Worm (Caenorhabditis elegans): ENCODE results near the gene K01A2.10.
A peak's percentile ranks its signal among the peaks of the same experiment; 100 is the strongest.

The K01A2.10 gene

DNA sequence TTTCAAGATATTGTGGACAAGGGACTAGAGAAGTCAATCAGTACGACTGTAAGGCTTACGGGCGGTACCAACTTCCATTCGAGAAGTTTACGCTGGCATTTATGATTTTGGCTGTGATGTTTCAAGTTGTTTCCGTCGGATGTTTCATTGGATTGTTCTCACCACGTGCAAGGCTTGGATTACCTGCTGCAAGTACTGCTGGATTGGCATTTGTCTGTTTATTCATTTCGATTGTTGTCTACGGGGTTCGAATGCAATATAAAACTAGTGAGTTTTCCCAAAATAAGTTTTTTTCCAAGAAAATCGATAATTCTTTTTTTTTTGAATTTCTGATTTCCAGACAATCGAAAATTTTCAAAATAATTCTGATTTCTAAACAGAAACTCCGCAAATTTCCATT, 17.8 kb upstream of the K01A2.10 start:
- TF ChIP-seq nhr-232 (tag; optimal IDR thresholded peaks at IDR 0.05) (no peak), ceh-9 (tag; optimal IDR thresholded peaks at IDR 0.05) (no peak), lin-11 (tag; optimal IDR thresholded peaks at IDR 0.05) (no peak), nhr-11 (tag; optimal IDR thresholded peaks at IDR 0.05) (no peak), hlh-6 (tag; optimal IDR thresholded peaks at IDR 0.05) (no peak), T23F11.4 (GFP tag; optimal IDR thresholded peaks at IDR 0.05) (no peak), pha-2 (tag; optimal IDR thresholded peaks at IDR 0.05) (no peak), ceh-18 (tag; optimal IDR thresholded peaks at IDR 0.05) (no peak), pag-3 (tag; optimal IDR thresholded peaks at IDR 0.05; ENCODE audit: borderline replicate concordance) (no peak), hlh-15 (tag; optimal IDR thresholded peaks at IDR 0.05) (no peak), lim-6 (tag; optimal IDR thresholded peaks at IDR 0.05) (no peak)

- no peak for TF ChIP-seq Y22D7AL.16 (tag; optimal IDR thresholded peaks at IDR 0.05)
- TF ChIP-seq ceh-22 (tag; optimal IDR thresholded peaks at IDR 0.05) = no peak
- no peak for TF ChIP-seq dve-1 (tag; optimal IDR thresholded peaks at IDR 0.05)
- TF ChIP-seq sdc-2 (tag; optimal IDR thresholded peaks at IDR 0.05) = no peak
- TF ChIP-seq hlh-8 (tag; optimal IDR thresholded peaks at IDR 0.05) = no peak
These were observed 17.3 kb upstream of the K01A2.10 start, which contains the start of gene clc-31 for ce11 chrII:340224-340623. Gene clc-31, plus strand, starts transcription at chrII:340524.

DNA sequence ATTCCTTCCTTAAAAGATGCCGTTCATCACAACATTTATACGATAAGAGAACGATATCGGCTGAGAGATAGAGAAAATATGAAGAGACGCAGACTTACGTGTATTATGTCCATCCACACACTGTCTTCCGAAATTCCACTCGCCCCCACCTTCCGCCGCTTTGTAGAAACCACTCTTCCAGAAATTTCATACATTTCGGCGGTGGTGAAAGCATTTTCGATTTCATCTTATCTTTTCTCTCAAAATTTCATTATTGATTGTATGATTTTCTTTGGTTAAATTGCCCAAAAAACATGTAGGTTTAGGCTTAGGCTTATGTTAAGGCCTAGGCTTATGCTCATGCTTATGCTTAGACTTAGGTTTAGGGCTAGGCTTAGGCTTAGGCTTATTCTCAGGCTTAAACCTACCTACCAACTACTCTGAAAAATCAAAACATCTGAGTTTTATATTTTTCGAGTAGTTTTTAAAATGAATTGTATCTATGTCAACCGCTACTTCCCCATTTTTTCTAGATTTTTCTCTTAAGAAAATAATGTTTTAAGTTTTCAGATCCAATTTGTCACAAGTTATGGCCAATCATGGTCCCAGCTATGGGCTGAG, 14.4 kb upstream of the K01A2.10 start, which contains the start of gene cpn-2:
cpn-2 (plus strand) TSS at position 550 of the 600 bp plus-strand sequence.
- TF ChIP-seq nfya-1 (tag; optimal IDR thresholded peaks at IDR 0.05) (peak; percentile 27), ceh-2 (tag; optimal IDR thresholded peaks at IDR 0.05) (no peak)

- no peak for TF ChIP-seq sdc-2 (tag; optimal IDR thresholded peaks at IDR 0.05)
- no peak for TF ChIP-seq ceh-30 (tag; optimal IDR thresholded peaks at IDR 0.05)
- no peak for TF ChIP-seq C08G9.2 (tag; optimal IDR thresholded peaks at IDR 0.05)
- no peak for TF ChIP-seq ahr-1 (tag; optimal IDR thresholded peaks at IDR 0.05)
- TF ChIP-seq ceh-24 (tag; optimal IDR thresholded peaks at IDR 0.05) = no peak
These were observed 11.9 kb upstream of the K01A2.10 start for ce11 chrII:334828-335227.

ce11 chrII:333853-334449, 11.1 kb upstream of the K01A2.10 start:
- TF ChIP-seq hlh-13 (GFP tag; optimal IDR thresholded peaks at IDR 0.05) (no peak), elt-2 (tag; optimal IDR thresholded peaks at IDR 0.05) (peak; percentile 90), pros-1 (tag; optimal IDR thresholded peaks at IDR 0.05) (no peak), unc-86 (tag; optimal IDR thresholded peaks at IDR 0.05) (no peak)

DNA sequence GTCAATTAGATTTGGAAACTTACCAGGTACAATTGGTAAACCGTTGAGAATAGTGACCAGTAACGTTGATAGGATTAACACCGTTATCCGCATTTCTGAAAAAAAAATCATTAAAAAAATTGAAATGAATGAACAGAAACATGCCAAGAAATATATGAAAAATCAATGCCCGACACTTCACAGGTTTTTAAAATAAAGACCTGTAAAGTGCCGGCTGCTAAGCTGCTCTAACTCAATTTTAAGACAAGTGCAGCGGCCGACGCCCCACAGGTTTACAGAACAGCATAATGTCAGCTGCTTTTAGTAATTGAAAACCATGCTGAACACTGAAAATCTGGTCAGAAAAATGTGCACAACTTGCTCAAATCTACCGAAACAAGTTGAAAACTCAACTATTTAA, 9.5 kb upstream of the K01A2.10 start, which contains the start of gene cbn-1:
cbn-1 (minus strand) TSS at position 101 of the 400 bp plus-strand sequence.
- TF ChIP-seq rnt-1 (tag; optimal IDR thresholded peaks at IDR 0.05) = no peak

ce11 chrII:325639-326350, 2.9 kb upstream of the K01A2.10 start, which contains the start of gene sgcb-1:
Gene sgcb-1, plus strand, starts transcription at chrII:326300.
- TF ChIP-seq fkh-10 (GFP tag; optimal IDR thresholded peaks at IDR 0.05) (no peak), ceh-48 (tag; optimal IDR thresholded peaks at IDR 0.05) (no peak), unc-42 (tag; optimal IDR thresholded peaks at IDR 0.05) (no peak), ztf-16 (tag; optimal IDR thresholded peaks at IDR 0.05) (no peak), K09A11.1 (tag; optimal IDR thresholded peaks at IDR 0.05; ENCODE audit: insufficient read depth) (no peak), C08G9.2 (tag; optimal IDR thresholded peaks at IDR 0.05) (no peak), syd-9 (tag; optimal IDR thresholded peaks at IDR 0.05) (no peak)

All from whole organism, late embryonic.